Fruit fly (Drosophila melanogaster): ENCODE measurements around the gene CG31609.

Gene CG31609

DNA sequence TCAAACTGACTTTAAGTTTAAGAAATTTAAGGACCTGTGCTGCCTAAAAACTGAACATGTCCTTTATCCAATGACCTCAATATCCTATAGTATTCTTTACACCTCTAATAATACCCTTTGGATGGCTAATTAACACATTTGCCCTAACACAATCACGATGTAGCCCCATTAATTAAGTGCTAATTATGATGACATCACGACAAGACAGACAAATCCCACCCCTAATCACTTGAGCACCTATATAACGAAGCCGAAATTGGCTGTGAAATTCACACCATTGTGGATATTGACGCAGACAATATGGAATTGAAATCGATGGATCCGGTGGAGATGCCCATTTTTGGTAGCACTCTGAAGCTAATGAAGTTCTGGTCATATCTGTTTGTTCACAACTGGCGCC, 14.2 kb downstream of the CG31609 start, which contains the start of gene Or30a:
TSS of gene Or30a (plus strand) at position 301 of the 400 bp plus-strand sequence.
- no peak for TF ChIP-seq CG7045 (GFP tag; optimal IDR thresholded peaks at IDR 0.05)
- no peak for TF ChIP-seq CG11617 (GFP tag; optimal IDR thresholded peaks at IDR 0.05)
- TF ChIP-seq pad (GFP tag; optimal IDR thresholded peaks at IDR 0.05), result no peak
- TF ChIP-seq CG12768 (GFP tag; optimal IDR thresholded peaks at IDR 0.05), result no peak
- no peak for TF ChIP-seq ovo (GFP tag; optimal IDR thresholded peaks at IDR 0.05)

DNA sequence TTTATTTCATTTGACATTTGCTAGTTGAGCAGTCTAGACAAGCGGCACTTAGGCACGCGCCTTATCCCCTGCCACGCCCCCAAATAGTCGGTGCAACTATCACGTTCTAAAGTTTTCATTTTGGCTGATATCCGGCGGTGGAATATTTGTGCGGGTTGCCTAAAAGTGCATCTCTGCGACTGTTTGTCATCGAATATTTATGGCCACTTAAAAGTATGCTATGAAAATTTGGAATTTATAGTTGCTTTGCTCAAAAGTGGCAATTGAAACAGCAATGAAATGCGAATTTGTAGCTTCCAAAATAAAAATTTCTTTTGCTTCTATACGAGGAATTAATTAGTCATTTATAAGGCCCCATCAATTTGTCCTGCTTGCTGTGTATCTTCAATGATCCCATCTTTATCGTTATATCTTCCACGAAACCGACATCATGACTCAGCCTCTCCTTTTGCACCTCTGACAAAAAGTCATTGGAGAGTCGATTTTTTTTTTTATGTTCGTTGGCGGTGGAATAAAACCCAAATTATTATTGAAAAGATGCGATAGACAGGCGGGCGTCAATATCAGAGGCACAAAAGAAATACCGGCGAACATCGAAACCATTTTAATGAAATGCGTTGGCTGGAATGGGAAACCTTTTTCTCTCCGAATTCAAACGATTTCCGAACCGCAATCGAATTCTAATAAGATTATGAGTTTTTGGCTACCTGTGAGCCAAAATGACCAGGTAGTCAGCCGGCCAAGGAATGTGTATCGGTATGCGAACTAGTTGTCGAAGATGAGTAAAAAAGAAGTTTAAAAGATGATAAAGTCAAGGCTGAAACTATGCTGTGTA, 23.3 kb downstream of the CG31609 start:
- no peak for TF ChIP-seq ovo (GFP tag; optimal IDR thresholded peaks at IDR 0.05)
- no peak for TF ChIP-seq CG1620 (GFP tag; optimal IDR thresholded peaks at IDR 0.05)
- no peak for TF ChIP-seq toe (GFP tag; optimal IDR thresholded peaks at IDR 0.05)
- no peak for TF ChIP-seq tj (GFP tag; optimal IDR thresholded peaks at IDR 0.05)

DNA sequence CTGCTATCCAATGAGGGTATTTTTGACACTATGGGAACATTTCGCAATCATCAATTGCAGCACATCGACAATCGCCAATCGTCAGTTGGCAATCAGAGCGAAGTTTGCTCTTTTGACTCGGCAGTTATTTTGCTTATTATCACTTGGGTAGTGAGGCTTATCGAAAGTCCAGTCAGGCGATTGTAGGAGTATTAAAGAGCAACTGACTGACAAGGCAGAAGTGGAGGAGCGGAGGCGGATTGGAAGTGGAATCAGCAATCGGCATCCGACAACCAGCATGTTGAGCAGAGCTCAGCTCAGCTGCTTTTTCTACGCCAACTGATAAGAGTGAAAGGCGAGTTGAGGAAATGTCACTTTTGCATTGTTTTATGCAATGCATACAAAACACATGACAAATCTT, 25.0 kb downstream of the CG31609 start:
- TF ChIP-seq CG11617 (GFP tag; optimal IDR thresholded peaks at IDR 0.05), result no peak
- no peak for TF ChIP-seq CG7101 (tag; optimal IDR thresholded peaks at IDR 0.05)
- TF ChIP-seq kay (GFP tag; ENCODE audit: borderline replicate concordance), result no peak
- no peak for TF ChIP-seq bab1 (GFP tag; optimal IDR thresholded peaks at IDR 0.05)
- no peak for TF ChIP-seq CG7045 (GFP tag; optimal IDR thresholded peaks at IDR 0.05)
- TF ChIP-seq Crg-1 (GFP tag; optimal IDR thresholded peaks at IDR 0.05), result no peak

DNA sequence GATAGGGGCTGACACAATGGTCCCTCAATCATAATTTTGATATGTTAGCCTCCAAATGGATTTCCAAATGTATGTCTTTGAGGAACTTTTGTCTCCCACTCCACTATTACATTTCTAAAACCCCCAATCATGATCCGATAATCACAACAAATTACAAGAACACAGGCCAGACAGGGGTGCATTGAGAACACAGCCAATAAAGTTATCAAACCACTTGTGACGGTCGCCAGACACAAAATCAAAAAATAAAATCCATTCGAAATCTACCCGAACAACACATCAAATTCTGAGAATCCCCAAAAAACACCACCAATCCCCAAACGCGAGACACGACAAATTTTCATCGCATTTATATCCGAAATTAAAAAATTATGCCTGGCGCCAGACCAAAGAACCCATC, 26.3 kb downstream of the CG31609 start:
- TF ChIP-seq CG1620 (GFP tag; optimal IDR thresholded peaks at IDR 0.05), result no peak
- TF ChIP-seq CG11617 (GFP tag; optimal IDR thresholded peaks at IDR 0.05), result no peak
- no peak for TF ChIP-seq tj (GFP tag; optimal IDR thresholded peaks at IDR 0.05)
- TF ChIP-seq Clk (GFP tag; optimal IDR thresholded peaks at IDR 0.05), result no peak
- TF ChIP-seq CG14711 (tag; optimal IDR thresholded peaks at IDR 0.05), result no peak
- no peak for TF ChIP-seq CG12768 (GFP tag; optimal IDR thresholded peaks at IDR 0.05)
- no peak for TF ChIP-seq Crg-1 (GFP tag; optimal IDR thresholded peaks at IDR 0.05)
- no peak for TF ChIP-seq bab1 (GFP tag; optimal IDR thresholded peaks at IDR 0.05)
- TF ChIP-seq toe (GFP tag; optimal IDR thresholded peaks at IDR 0.05), result no peak
- TF ChIP-seq Mnt (GFP tag; optimal IDR thresholded peaks at IDR 0.05), result no peak
- no peak for TF ChIP-seq CG7101 (tag; optimal IDR thresholded peaks at IDR 0.05)

DNA sequence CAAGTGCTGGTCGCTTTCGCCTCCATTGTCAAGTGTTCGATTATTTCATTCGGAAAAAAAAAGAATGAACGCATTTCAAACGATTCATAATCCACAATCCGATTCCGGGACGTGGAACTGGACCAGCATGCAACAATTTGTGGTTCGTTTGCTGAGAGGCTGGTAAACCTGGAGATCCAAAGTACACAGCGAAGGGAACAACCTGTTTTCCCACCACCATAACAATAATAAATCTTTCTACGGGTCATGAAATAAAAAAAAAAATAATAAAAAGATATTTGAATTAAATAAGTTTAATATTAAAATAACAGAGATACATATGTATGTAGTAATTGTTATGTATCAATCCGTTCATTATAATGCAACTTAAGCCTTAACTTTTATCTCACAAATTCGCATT, 27.1 kb downstream of the CG31609 start:
- no peak for TF ChIP-seq Crg-1 (GFP tag; optimal IDR thresholded peaks at IDR 0.05)
- no peak for TF ChIP-seq cic (GFP tag; optimal IDR thresholded peaks at IDR 0.05)
- TF ChIP-seq toe (GFP tag; optimal IDR thresholded peaks at IDR 0.05), result no peak
- TF ChIP-seq Mnt (GFP tag; optimal IDR thresholded peaks at IDR 0.05), result no peak
- TF ChIP-seq CG12768 (GFP tag; optimal IDR thresholded peaks at IDR 0.05), result no peak
- no peak for TF ChIP-seq CG7045 (GFP tag; optimal IDR thresholded peaks at IDR 0.05)
- no peak for TF ChIP-seq CG33017 (tag; optimal IDR thresholded peaks at IDR 0.05)
- no peak for TF ChIP-seq pad (GFP tag; optimal IDR thresholded peaks at IDR 0.05)
- TF ChIP-seq CG11617 (GFP tag; optimal IDR thresholded peaks at IDR 0.05), result no peak
- no peak for TF ChIP-seq kay (GFP tag; ENCODE audit: borderline replicate concordance)
- no peak for TF ChIP-seq Clk (GFP tag; optimal IDR thresholded peaks at IDR 0.05)

DNA sequence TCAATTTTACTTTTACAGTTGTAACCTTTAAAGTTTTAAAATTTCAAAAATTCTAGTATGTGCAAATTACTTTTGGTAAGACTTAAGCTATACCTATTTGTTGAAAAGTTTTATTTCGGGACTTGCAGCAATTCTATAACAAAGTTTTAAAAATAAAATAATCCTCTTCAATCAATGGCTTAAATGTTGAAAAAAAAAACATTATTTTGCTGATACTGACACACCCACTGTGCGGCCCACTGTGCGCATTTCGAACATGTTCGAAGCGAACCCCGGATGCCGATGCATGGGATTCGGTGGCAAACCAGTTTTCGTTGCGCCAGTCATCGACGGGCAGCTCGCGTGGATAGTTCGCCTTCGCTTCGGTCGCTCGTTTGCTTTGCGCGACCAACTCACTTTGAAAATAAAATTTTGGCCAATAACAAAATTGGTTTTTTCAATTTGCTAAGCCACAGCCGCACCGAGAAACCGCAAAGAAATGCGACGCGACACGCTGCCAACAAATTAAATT, 28.1 kb downstream of the CG31609 start, which contains the start of gene CG32982:
TSS of gene CG32982 (plus strand) at position 320 of the 511 bp plus-strand sequence.
- TF ChIP-seq cic (GFP tag; optimal IDR thresholded peaks at IDR 0.05) (no peak), CG11617 (GFP tag; optimal IDR thresholded peaks at IDR 0.05) (peak; percentile 81), cnc (optimal IDR thresholded peaks at IDR 0.05) (no peak), Crg-1 (GFP tag; optimal IDR thresholded peaks at IDR 0.05) (peak; percentile 54), CG33017 (tag; optimal IDR thresholded peaks at IDR 0.05) (peak; percentile 73), pad (GFP tag; optimal IDR thresholded peaks at IDR 0.05) (peak; percentile 61), Mnt (GFP tag; optimal IDR thresholded peaks at IDR 0.05) (peak; percentile 32), Hr96 (GFP tag; optimal IDR thresholded peaks at IDR 0.05) (peak; percentile 85), CG1620 (GFP tag; optimal IDR thresholded peaks at IDR 0.05) (peak; percentile 60), CG7101 (tag; optimal IDR thresholded peaks at IDR 0.05) (peak; percentile 74), CG7045 (GFP tag; optimal IDR thresholded peaks at IDR 0.05) (peak; percentile 86), CG12768 (GFP tag; optimal IDR thresholded peaks at IDR 0.05) (peak; percentile 87), toe (GFP tag; optimal IDR thresholded peaks at IDR 0.05) (peak; percentile 87), CG14711 (tag; optimal IDR thresholded peaks at IDR 0.05) (peak; percentile 54), CG5204 (GFP tag; optimal IDR thresholded peaks at IDR 0.05) (peak; percentile 86), kay (GFP tag; ENCODE audit: borderline replicate concordance) (peak; percentile 53), bab1 (GFP tag; optimal IDR thresholded peaks at IDR 0.05) (peak; percentile 41), Clk (GFP tag; optimal IDR thresholded peaks at IDR 0.05) (peak; percentile 67), tj (GFP tag; optimal IDR thresholded peaks at IDR 0.05) (peak; percentile 46), ovo (GFP tag; optimal IDR thresholded peaks at IDR 0.05) (peak; percentile 46)

Measured in whole organism, adult.